Fruit fly (Drosophila melanogaster): ENCODE measurements around the gene Usp32.

DNA sequence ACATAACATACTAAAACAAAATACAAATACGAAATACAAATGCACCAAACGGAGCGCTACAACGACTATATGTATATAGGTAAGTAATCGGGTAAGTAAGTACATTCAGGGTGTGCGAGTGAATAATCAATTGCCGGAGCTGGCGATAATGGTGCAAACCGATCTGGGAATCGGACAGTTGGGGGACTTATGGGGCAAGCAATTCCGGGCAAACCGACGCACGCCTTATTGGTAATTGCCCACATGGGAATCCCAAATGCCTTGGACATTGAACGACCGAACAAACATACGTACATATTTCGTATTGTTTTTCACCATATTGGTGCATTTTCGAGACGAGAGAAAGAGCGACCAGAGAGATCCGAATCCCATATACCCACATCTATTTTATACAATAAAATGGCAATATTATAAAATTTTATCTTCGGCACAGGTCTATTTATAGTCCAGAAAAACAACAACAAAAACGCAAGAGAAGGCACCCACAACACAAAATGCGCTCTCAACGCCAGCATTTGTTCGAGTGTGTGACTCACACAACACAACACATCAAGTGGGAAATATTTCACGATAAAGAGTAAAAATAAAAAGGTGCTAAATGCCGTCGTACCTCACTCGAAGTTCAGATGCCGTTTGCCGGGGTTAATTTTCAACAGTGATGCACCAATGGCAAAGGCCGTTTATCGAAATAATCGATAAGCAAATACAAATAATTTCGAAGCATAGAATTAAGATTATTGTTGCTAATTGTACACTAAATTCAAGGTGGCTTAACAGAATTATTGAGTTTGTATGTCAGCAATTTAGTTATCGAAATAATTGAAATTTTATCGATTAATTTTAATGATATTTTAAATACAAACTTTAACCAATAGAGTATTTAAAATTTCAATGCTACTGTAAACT, 29.5 kb downstream of the Usp32 start:
- TF ChIP-seq CG11902 (GFP tag; optimal IDR thresholded peaks at IDR 0.05): no peak
- TF ChIP-seq CG8632 (GFP tag; optimal IDR thresholded peaks at IDR 0.05): no peak
- no peak for TF ChIP-seq eg (GFP tag; IDR thresholded peaks at IDR 0.05)
- no peak for TF ChIP-seq CG10631 (GFP tag; optimal IDR thresholded peaks at IDR 0.05)
- no peak for TF ChIP-seq Gug (GFP tag; IDR thresholded peaks at IDR 0.05)
- no peak for TF ChIP-seq CG8119 (GFP tag; IDR thresholded peaks at IDR 0.05)
- no peak for TF ChIP-seq CG11762 (GFP tag; optimal IDR thresholded peaks at IDR 0.05; ENCODE audit: insufficient read depth)
- TF ChIP-seq OdsH (GFP tag; optimal IDR thresholded peaks at IDR 0.05): no peak
- no peak for TF ChIP-seq Eip75B (GFP tag; optimal IDR thresholded peaks at IDR 0.05)
- peak; percentile 70 for TF ChIP-seq Eip93F (GFP tag; optimal IDR thresholded peaks at IDR 0.05)
